Worm (Caenorhabditis elegans) whole organism, L1 larva: ENCODE data around the gene fbxb-24.
"Not testable (repeated sequence)": the region's sequence is repeated elsewhere in the genome, so short reads cannot be mapped to it uniquely, and the experiment has no call there.

Experiments
- C16A3.4 ChIP-seq: fragments of 150-350 bp; optimal IDR thresholded peaks from 2 replicates; lab custom pipeline; 2014; ENCODE audit warnings: missing biosample characterization, missing genetic modification characterization
- C34B4.2 ChIP-seq: sonication (generic microtip); optimal IDR thresholded peaks from 2 replicates; lab custom pipeline; 2017; ENCODE audit warnings: mild to moderate bottlenecking, missing genetic modification characterization, missing compliant biosample characterization
- F16B12.6 ChIP-seq: fragments of 150-350 bp; optimal IDR thresholded peaks from 2 replicates; lab custom pipeline; 2014; ENCODE audit warnings: missing biosample characterization, missing genetic modification characterization
- alr-1 ChIP-seq: fragments of 200-800 bp; sonication (Bioruptor generic); optimal IDR thresholded peaks from 2 replicates; lab custom pipeline; 2018; ENCODE audit warnings: borderline replicate concordance, mild to moderate bottlenecking, missing genetic modification characterization, missing compliant biosample characterization
- ceh-8 ChIP-seq: fragments of 200-800 bp; sonication (Bioruptor generic); optimal IDR thresholded peaks from 2 replicates; lab custom pipeline; 2018; ENCODE audit warnings: mild to moderate bottlenecking, missing genetic modification characterization, moderate library complexity, missing compliant biosample characterization
- ceh-88 ChIP-seq: fragments of 200-800 bp; sonication (Bioruptor generic); IDR thresholded peaks from 2 replicates; pipeline ENCODE4 v1.3.6; 2022; ENCODE audit warnings: missing genetic modification characterization, missing compliant biosample characterization
- ceh-90 ChIP-seq: sonication (generic microtip); optimal IDR thresholded peaks from 2 replicates; lab custom pipeline; 2016; ENCODE audit warnings: missing genetic modification characterization, missing compliant biosample characterization
- ces-1 ChIP-seq: fragments of 150-350 bp; optimal IDR thresholded peaks from 2 replicates; lab custom pipeline; 2014; ENCODE audit warnings: missing biosample characterization, missing genetic modification reagents, missing genetic modification characterization
- efl-3 ChIP-seq: fragments of 200-800 bp; sonication (Bioruptor generic); optimal IDR thresholded peaks from 2 replicates; lab custom pipeline; 2018; ENCODE audit warnings: mild to moderate bottlenecking, missing genetic modification characterization, missing compliant biosample characterization
- elt-2 ChIP-seq: sonication (generic microtip); optimal IDR thresholded peaks from 2 replicates; lab custom pipeline; 2016; ENCODE audit warnings: missing genetic modification characterization, mild to moderate bottlenecking, inconsistent platforms, missing compliant biosample characterization, missing genetic modification reagents
- fkh-10 ChIP-seq: sonication (generic microtip); optimal IDR thresholded peaks from 2 replicates; lab custom pipeline; 2017; ENCODE audit warnings: missing biosample characterization, missing genetic modification reagents, missing genetic modification characterization
- hpl-2 ChIP-seq: fragments of 150-350 bp; optimal IDR thresholded peaks from 2 replicates; lab custom pipeline; 2014; ENCODE audit warnings: missing biosample characterization, missing genetic modification reagents, missing genetic modification characterization
- irx-1 ChIP-seq: sonication (generic microtip); optimal IDR thresholded peaks from 2 replicates; lab custom pipeline; 2016; ENCODE audit warnings: missing genetic modification characterization, missing compliant biosample characterization
- jun-1 ChIP-seq: fragments of 150-350 bp; optimal IDR thresholded peaks from 2 replicates; lab custom pipeline; 2014; ENCODE audit warnings: missing biosample characterization, missing genetic modification reagents, missing genetic modification characterization
- lin-13 ChIP-seq: fragments of 150-350 bp; optimal IDR thresholded peaks from 2 replicates; lab custom pipeline; 2014; ENCODE audit warnings: missing biosample characterization, missing genetic modification reagents, missing genetic modification characterization
- lin-35 ChIP-seq, 2 experiments: fragments of 150-350 bp; optimal IDR thresholded peaks; 2 replicates each; lab custom pipeline; 2014; ENCODE audit warnings: missing biosample characterization in 2 of 2, missing genetic modification characterization in 2 of 2, missing genetic modification reagents in 2 of 2
- lin-39 ChIP-seq: fragments of 150-350 bp; optimal IDR thresholded peaks from 2 replicates; lab custom pipeline; 2014; ENCODE audit warnings: missing biosample characterization, missing genetic modification reagents, missing genetic modification characterization
- lsy-2 ChIP-seq, 2 experiments: fragments of 150-350 bp; optimal IDR thresholded peaks; 2 replicates each; lab custom pipeline; 2014; ENCODE audit warnings: missing biosample characterization in 2 of 2, missing genetic modification characterization in 2 of 2
- nhr-12 ChIP-seq: sonication (generic microtip); optimal IDR thresholded peaks from 2 replicates; lab custom pipeline; 2017; ENCODE audit warnings: missing biosample characterization, missing genetic modification characterization
- nhr-20 ChIP-seq: sonication (generic microtip); optimal IDR thresholded peaks from 2 replicates; lab custom pipeline; 2016; ENCODE audit warnings: mild to moderate bottlenecking, missing genetic modification characterization, missing compliant biosample characterization
- nhr-237 ChIP-seq: fragments of 150-350 bp; optimal IDR thresholded peaks from 2 replicates; lab custom pipeline; 2014; ENCODE audit warnings: missing biosample characterization, missing genetic modification characterization
- nhr-76 ChIP-seq: sonication (generic microtip); optimal IDR thresholded peaks from 2 replicates; lab custom pipeline; 2017; ENCODE audit warnings: missing biosample characterization, missing genetic modification characterization
- nhr-77 ChIP-seq: fragments of 150-350 bp; optimal IDR thresholded peaks from 2 replicates; lab custom pipeline; 2014; ENCODE audit warnings: missing biosample characterization, missing genetic modification characterization
- nhr-84 ChIP-seq: sonication (generic microtip); optimal IDR thresholded peaks from 2 replicates; lab custom pipeline; 2017; ENCODE audit warnings: missing biosample characterization, missing genetic modification characterization
- nhr-85 ChIP-seq: sonication (generic microtip); peaks from one replicate; lab custom pipeline; 2016; ENCODE audit warnings: missing genetic modification characterization, inconsistent platforms, missing compliant biosample characterization
- nhr-90 ChIP-seq: sonication (generic microtip); optimal IDR thresholded peaks from 2 replicates; lab custom pipeline; 2016; ENCODE audit warnings: mild to moderate bottlenecking, missing genetic modification characterization, missing compliant biosample characterization; ENCODE audit not compliant: poor library complexity
- pax-3 ChIP-seq: fragments of 200-800 bp; sonication (Bioruptor generic); optimal IDR thresholded peaks from 2 replicates; lab custom pipeline; 2018; ENCODE audit warnings: mild to moderate bottlenecking, missing genetic modification characterization, moderate library complexity, missing compliant biosample characterization
- skn-1 ChIP-seq: fragments of 150-350 bp; optimal IDR thresholded peaks from 2 replicates; lab custom pipeline; 2014; ENCODE audit warnings: missing biosample characterization, missing genetic modification characterization
- snpc-4 ChIP-seq: fragments of 150-350 bp; optimal IDR thresholded peaks from 2 replicates; lab custom pipeline; 2014; ENCODE audit warnings: missing biosample characterization, missing genetic modification characterization
- unc-30 ChIP-seq: sonication (generic microtip); optimal IDR thresholded peaks from 2 replicates; lab custom pipeline; 2017; ENCODE audit warnings: missing biosample characterization, missing genetic modification characterization
- unc-62 ChIP-seq: fragments of 150-350 bp; optimal IDR thresholded peaks from 2 replicates; lab custom pipeline; 2014; ENCODE audit warnings: missing biosample characterization, missing genetic modification reagents, missing genetic modification characterization
- xbp-1 ChIP-seq: sonication (generic microtip); optimal IDR thresholded peaks from 2 replicates; lab custom pipeline; 2016; ENCODE audit warnings: missing genetic modification characterization, missing compliant biosample characterization
- zip-4 ChIP-seq: fragments of 200-800 bp; sonication (Bioruptor generic); optimal IDR thresholded peaks from 2 replicates; lab custom pipeline; 2018; ENCODE audit warnings: mild to moderate bottlenecking, missing genetic modification characterization, moderate library complexity, missing compliant biosample characterization

The fbxb-24 gene

DNA sequence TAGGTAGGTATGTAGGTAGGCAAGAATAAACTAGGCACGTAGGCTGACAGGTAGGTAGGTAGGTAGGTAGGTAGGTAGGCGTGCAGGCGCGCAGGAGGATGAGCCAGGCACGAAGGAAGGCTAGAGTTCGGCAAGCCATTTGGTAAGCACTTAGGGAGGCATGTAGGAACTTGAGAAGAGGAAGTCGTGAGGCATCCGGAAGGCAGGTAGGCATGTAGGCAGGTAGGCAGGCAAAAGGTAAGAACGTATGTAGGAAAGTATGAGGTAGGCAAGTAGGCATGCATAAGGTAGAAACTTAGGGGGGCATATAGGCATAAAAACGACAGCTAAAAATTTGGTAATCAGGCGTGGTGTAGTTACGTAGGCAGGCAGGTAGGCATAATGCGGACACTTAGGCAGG lies 32.6 kb upstream of the fbxb-24 start:
- TF ChIP-seq lin-35 (GFP tag; optimal IDR thresholded peaks at IDR 0.05; lab: Kevin White, UChicago) = no peak
- TF ChIP-seq nhr-85 (tag; lab: Kevin White, UChicago) = no peak
- no peak for TF ChIP-seq xbp-1 (tag; lab: Kevin White, UChicago)
- no peak for TF ChIP-seq nhr-20 (tag; lab: Kevin White, UChicago)
- no peak for TF ChIP-seq fkh-10 (GFP tag; lab: Kevin White, UChicago)
- no peak for TF ChIP-seq unc-30 (tag; lab: Kevin White, UChicago)
- TF ChIP-seq alr-1 (tag; lab: Kevin White, UChicago) = no peak
- TF ChIP-seq unc-62 (GFP tag; lab: Kevin White, UChicago) = no peak
- TF ChIP-seq nhr-90 = no peak
- TF ChIP-seq nhr-12 (tag; lab: Kevin White, UChicago) = no peak

DNA sequence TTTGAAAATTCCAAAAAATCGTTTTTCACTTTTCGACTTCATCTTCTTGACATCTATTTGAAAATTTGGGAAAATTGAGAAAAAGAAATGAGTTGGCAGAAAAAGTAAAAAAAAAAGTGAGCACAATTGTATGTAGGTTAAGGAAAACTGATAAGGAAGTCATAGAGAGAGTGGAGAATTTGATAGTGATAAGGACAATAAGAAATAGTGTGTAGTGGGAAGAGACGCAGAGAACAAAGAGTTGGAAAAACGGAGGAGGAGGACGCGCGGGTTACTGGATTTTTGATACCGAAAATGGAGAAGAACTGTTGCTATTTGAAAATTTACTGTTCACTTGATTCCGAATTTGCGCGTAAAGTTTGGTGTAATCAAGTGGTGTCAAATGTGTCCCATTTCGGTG lies 30.0 kb upstream of the fbxb-24 start, which contains the start of gene Y56A3A.6:
Gene Y56A3A.6 (minus strand): TSS at position 53 of the 400 bp plus-strand sequence.
- TF ChIP-seq nhr-237 (tag; lab: Kevin White, UChicago) (no peak), elt-2 (tag; lab: Kevin White, UChicago) (peak; percentile 59), nhr-77 (no peak), F16B12.6 (tag; lab: Kevin White, UChicago) (no peak), lin-35 (GFP tag; optimal IDR thresholded peaks at IDR 0.05; lab: Kevin White, UChicago) (peak in 1 of 2 experiments; percentile 2), snpc-4 (no peak), pax-3 (tag; lab: Kevin White, UChicago) (no peak), jun-1 (tag; lab: Kevin White, UChicago) (no peak), C16A3.4 (tag; lab: Kevin White, UChicago) (no peak)

- no peak for TF ChIP-seq efl-3
- TF ChIP-seq ceh-90 (tag; lab: Kevin White, UChicago) = no peak
- TF ChIP-seq ces-1 (GFP tag; lab: Kevin White, UChicago) = no peak
- no peak for TF ChIP-seq snpc-4
- TF ChIP-seq lin-13 = no peak
- peak; percentile 24 for TF ChIP-seq elt-2 (tag; lab: Kevin White, UChicago)
- TF ChIP-seq zip-4 (GFP tag; lab: Kevin White, UChicago) = no peak
- TF ChIP-seq xbp-1 (tag; lab: Kevin White, UChicago) = no peak
Measured at ce11 chrIII:11881549-11881948, 27.2 kb upstream of the fbxb-24 start.

DNA sequence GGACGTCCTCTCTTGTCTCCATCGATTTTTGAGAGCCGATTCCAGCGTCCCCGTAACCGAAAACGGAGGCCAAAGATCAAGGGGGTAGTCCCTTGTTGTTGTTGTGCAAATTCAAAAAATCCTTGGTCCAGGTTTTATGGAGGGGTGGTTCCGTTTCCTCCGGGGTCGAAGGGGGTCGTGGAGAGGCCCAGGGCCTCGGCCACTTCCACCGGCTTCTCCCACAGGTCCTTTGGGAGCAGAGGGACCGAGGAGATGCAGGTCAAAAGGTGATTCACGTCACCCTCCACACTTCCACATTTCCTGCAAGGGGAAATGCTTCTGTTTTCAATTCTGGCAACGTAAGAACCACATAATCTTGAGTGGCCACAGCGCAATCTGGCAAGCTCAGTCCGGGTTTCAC lies 25.1 kb upstream of the fbxb-24 start, which contains the start of gene fbxb-22:
Gene fbxb-22 (minus strand): TSS at position 61 of the 400 bp plus-strand sequence.
- not testable (repeated sequence) for TF ChIP-seq hpl-2 (GFP tag; lab: Kevin White, UChicago); ceh-88 (GFP tag; lab: Robert Waterston, UW); irx-1 (tag; lab: Kevin White, UChicago)

DNA sequence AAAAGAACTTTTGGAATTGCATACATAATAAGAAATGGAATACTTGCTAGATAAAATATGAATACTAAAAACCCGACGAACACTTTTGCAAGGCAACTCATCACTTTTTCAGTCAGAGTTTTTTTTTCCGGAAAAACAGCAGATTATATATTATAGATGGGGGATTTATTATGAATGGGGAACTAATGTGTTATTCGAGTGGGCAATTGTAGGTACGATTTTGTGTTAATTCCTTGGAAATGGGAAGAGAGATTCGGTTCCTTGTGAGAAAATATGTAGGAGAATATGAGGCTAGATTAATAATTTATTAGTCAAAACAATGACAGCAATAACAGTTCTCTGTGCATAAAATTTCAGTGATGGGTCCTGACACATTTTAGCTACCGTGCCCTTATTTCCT lies 17.4 kb upstream of the fbxb-24 start, which contains the start of gene faah-5:
Gene faah-5 (minus strand): TSS at position 101 of the 400 bp plus-strand sequence.
- TF ChIP-seq lsy-2 (tag; optimal IDR thresholded peaks at IDR 0.05; lab: Kevin White, UChicago) (no peak), unc-62 (GFP tag; lab: Kevin White, UChicago) (no peak), ceh-8 (GFP tag; lab: Kevin White, UChicago) (no peak), skn-1 (tag; lab: Kevin White, UChicago) (no peak), nhr-76 (tag; lab: Kevin White, UChicago) (no peak), efl-3 (no peak), hpl-2 (GFP tag; lab: Kevin White, UChicago) (no peak), nhr-84 (tag; lab: Kevin White, UChicago) (no peak), C34B4.2 (no peak), lin-39 (no peak), ceh-90 (tag; lab: Kevin White, UChicago) (no peak), ceh-88 (GFP tag; lab: Robert Waterston, UW) (no peak)
- TF ChIP-seq, all 84 proteins: peak for 0
